Fruit fly (Drosophila melanogaster): Measurements from ENCODE around the gene ppk17.

dm6 chr2L:16715841-16716701 is 44.3 kb downstream of the ppk17 start, which contains the start of the genes Cyt-c-d and CG31808:
- no peak for TF ChIP-seq ovo (GFP tag; optimal IDR thresholded peaks at IDR 0.05)
- TF ChIP-seq CG33017 (tag; optimal IDR thresholded peaks at IDR 0.05) = peak; percentile 88
- TF ChIP-seq CG12768 (GFP tag; optimal IDR thresholded peaks at IDR 0.05) = peak; percentile 69

Measured in whole organism, adult.